Worm (Caenorhabditis elegans): ENCODE results near the gene Y57A10B.7.

DNA sequence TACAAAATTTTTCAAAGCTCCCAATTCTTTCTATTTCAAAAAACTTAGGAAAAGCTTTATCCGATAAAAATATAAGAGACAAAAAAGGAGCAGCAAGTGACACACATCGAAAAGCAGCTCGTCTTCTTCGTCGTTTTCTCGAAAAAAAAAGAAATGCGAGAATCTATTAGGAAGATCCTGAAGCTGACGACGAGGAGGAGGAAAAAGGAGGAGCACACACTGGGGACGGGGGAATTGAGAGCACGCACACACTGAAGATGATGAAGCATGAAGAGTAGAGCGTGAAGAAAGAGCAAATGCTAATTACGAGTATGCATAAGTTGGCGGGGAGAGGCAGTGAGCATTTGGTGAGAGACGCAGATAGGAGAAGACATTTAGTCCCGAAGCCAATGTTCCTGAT, 19.7 kb downstream of the Y57A10B.7 start:
- no peak for TF ChIP-seq tbx-8 (GFP tag; optimal IDR thresholded peaks at IDR 0.05)
- peak; percentile 64 for TF ChIP-seq ces-1 (GFP tag; optimal IDR thresholded peaks at IDR 0.05)
- no peak for TF ChIP-seq nhr-237 (tag; optimal IDR thresholded peaks at IDR 0.05)
- no peak for TF ChIP-seq zip-8 (tag; optimal IDR thresholded peaks at IDR 0.05)
- TF ChIP-seq lin-13 (tag; optimal IDR thresholded peaks at IDR 0.05) = no peak
- no peak for TF ChIP-seq drap-1 (GFP tag; optimal IDR thresholded peaks at IDR 0.05)
- no peak for TF ChIP-seq nhr-12 (tag; optimal IDR thresholded peaks at IDR 0.05)
- no peak for TF ChIP-seq pha-4 (tag; optimal IDR thresholded peaks at IDR 0.05)

Data from whole organism, mixed stage, embryonic.